Worm (Caenorhabditis elegans): ENCODE measurements around the gene T28A11.22.

ce11 chrV:3257277-3257676, at the start of gene T28A11.22:
- TF ChIP-seq tbx-2 (tag; optimal IDR thresholded peaks at IDR 0.05) (no peak), ceh-82 (tag; optimal IDR thresholded peaks at IDR 0.05) (no peak), daf-12 (tag; optimal IDR thresholded peaks at IDR 0.05) (no peak), nfya-1 (tag; optimal IDR thresholded peaks at IDR 0.05; ENCODE audit: insufficient read depth) (no peak)

Measured in whole organism, L3 larva.